Fruit fly (Drosophila melanogaster) whole organism, embryonic: ENCODE results near the gene rasp.
A peak's percentile ranks its signal among the peaks of the same experiment; 100 is the strongest.

ENCODE experiments used
- BtbVII ChIP-seq: fragments of 200-800 bp; sonication (Bioruptor generic); optimal IDR thresholded peaks from 3 replicates; lab custom pipeline; 2017; ENCODE audit warnings: missing biosample characterization, mild to moderate bottlenecking, missing genetic modification characterization
- CG12299 ChIP-seq: fragments of 200-800 bp; sonication (Bioruptor generic); optimal IDR thresholded peaks from 2 replicates; lab custom pipeline; 2018; ENCODE audit warnings: missing biosample characterization, mild to moderate bottlenecking, missing genetic modification characterization
- CG1233 ChIP-seq: fragments of 200-800 bp; sonication (Bioruptor generic); optimal IDR thresholded peaks from 4 replicates; lab custom pipeline; 2018; ENCODE audit warnings: missing biosample characterization, mild to moderate bottlenecking, missing genetic modification characterization
- CG14441 ChIP-seq: fragments of 200-800 bp; sonication (Bioruptor generic); IDR thresholded peaks from 2 replicates; pipeline ENCODE4 v1.3.6; 2022; ENCODE audit warnings: missing biosample characterization, missing genetic modification characterization
- CG3407 ChIP-seq: fragments of 200-800 bp; sonication (Bioruptor generic); optimal IDR thresholded peaks from 2 replicates; lab custom pipeline; 2018; ENCODE audit warnings: missing biosample characterization, mild to moderate bottlenecking, missing genetic modification characterization
- CG3847 ChIP-seq: fragments of 200-800 bp; sonication (Bioruptor generic); IDR thresholded peaks from 2 replicates; pipeline ENCODE4 v1.3.6; 2022; ENCODE audit warnings: missing biosample characterization, missing genetic modification characterization
- CG3995 ChIP-seq: fragments of 200-800 bp; sonication (Bioruptor generic); optimal IDR thresholded peaks from 3 replicates; lab custom pipeline; 2016; ENCODE audit warnings: missing biosample characterization, missing genetic modification characterization
- CG4282 ChIP-seq: fragments of 200-800 bp; sonication (Bioruptor generic); optimal IDR thresholded peaks from 2 replicates; lab custom pipeline; 2016; ENCODE audit warnings: missing biosample characterization, missing genetic modification characterization
- CG4424 ChIP-seq: fragments of 200-800 bp; sonication (Bioruptor generic); optimal IDR thresholded peaks from 3 replicates; lab custom pipeline; 2016; ENCODE audit warnings: missing biosample characterization, missing genetic modification characterization
- CG6175 ChIP-seq: fragments of 200-800 bp; sonication (Bioruptor generic); IDR thresholded peaks from 3 replicates; pipeline ENCODE4 v1.3.6; 2022; ENCODE audit warnings: missing biosample characterization, missing genetic modification characterization
- CG7786 ChIP-seq: fragments of 200-800 bp; sonication (Bioruptor generic); optimal IDR thresholded peaks from 2 replicates; lab custom pipeline; 2016; ENCODE audit warnings: missing biosample characterization, missing genetic modification characterization
- CG8388 ChIP-seq: fragments of 200-800 bp; sonication (Bioruptor generic); optimal IDR thresholded peaks from 2 replicates; lab custom pipeline; 2019; ENCODE audit warnings: missing biosample characterization, mild to moderate bottlenecking, missing genetic modification characterization, moderate library complexity
- Dll ChIP-seq: fragments of 200-800 bp; sonication (Bioruptor generic); IDR thresholded peaks from 4 replicates; pipeline ENCODE4 v1.3.6; 2022; ENCODE audit warnings: missing biosample characterization, missing genetic modification characterization; ENCODE audit not compliant: partially characterized antibody
- Hmr ChIP-seq: fragments of 200-800 bp; sonication (Bioruptor generic); optimal IDR thresholded peaks from 3 replicates; lab custom pipeline; 2017; ENCODE audit warnings: mild to moderate bottlenecking, missing biosample characterization, missing genetic modification reagents, missing genetic modification characterization
- Hr39 ChIP-seq: fragments of >200 bp; optimal IDR thresholded peaks from 2 replicates; lab custom pipeline; 2017
- MBD-R2 ChIP-seq: fragments of 200-800 bp; sonication (Bioruptor generic); IDR thresholded peaks from 2 replicates; pipeline ENCODE4 v1.3.6; 2022; ENCODE audit warnings: missing biosample characterization, missing genetic modification characterization
- MESR4 ChIP-seq: fragments of 200-800 bp; sonication (Bioruptor generic); optimal IDR thresholded peaks from 2 replicates; lab custom pipeline; 2018; ENCODE audit warnings: missing biosample characterization, mild to moderate bottlenecking, missing genetic modification characterization, moderate library complexity
- Neu2 ChIP-seq: fragments of 200-800 bp; sonication (Bioruptor generic); optimal IDR thresholded peaks from 3 replicates; lab custom pipeline; 2016; ENCODE audit warnings: missing biosample characterization, missing genetic modification characterization, borderline replicate concordance
- Nf-YB ChIP-seq: fragments of 200-800 bp; sonication (Bioruptor generic); optimal IDR thresholded peaks from 3 replicates; lab custom pipeline; 2019; ENCODE audit warnings: missing biosample characterization, mild to moderate bottlenecking, missing genetic modification characterization, moderate library complexity
- Oli ChIP-seq: fragments of 200-800 bp; sonication (Bioruptor generic); optimal IDR thresholded peaks from 2 replicates; lab custom pipeline; 2018; ENCODE audit warnings: missing biosample characterization, mild to moderate bottlenecking, missing genetic modification characterization, moderate library complexity
- Six4 ChIP-seq: fragments of 200-800 bp; sonication (Bioruptor generic); optimal IDR thresholded peaks from 2 replicates; lab custom pipeline; 2016; ENCODE audit warnings: missing biosample characterization, missing genetic modification characterization
- Ssrp ChIP-seq: fragments of 200-800 bp; sonication (Bioruptor generic); optimal IDR thresholded peaks from 2 replicates; lab custom pipeline; 2018; ENCODE audit warnings: missing biosample characterization, mild to moderate bottlenecking, missing genetic modification characterization, moderate library complexity
- abd-A ChIP-seq: fragments of 200-800 bp; sonication (Bioruptor generic); optimal IDR thresholded peaks from 3 replicates; lab custom pipeline; 2019; ENCODE audit warnings: missing biosample characterization, mild to moderate bottlenecking, missing genetic modification characterization, moderate library complexity
- ac ChIP-seq: fragments of 200-800 bp; sonication (Bioruptor generic); optimal IDR thresholded peaks from 3 replicates; lab custom pipeline; 2017; ENCODE audit warnings: missing biosample characterization, mild to moderate bottlenecking, missing genetic modification characterization
- ato ChIP-seq: fragments of 200-800 bp; sonication (Bioruptor generic); IDR thresholded peaks from 2 replicates; pipeline ENCODE4 v1.3.6; 2022; ENCODE audit warnings: missing biosample characterization, missing genetic modification characterization; ENCODE audit not compliant: partially characterized antibody
- bab2 ChIP-seq: fragments of 200-800 bp; sonication (Bioruptor generic); optimal IDR thresholded peaks from 2 replicates; lab custom pipeline; 2016; ENCODE audit warnings: missing biosample characterization, missing genetic modification characterization
- chinmo ChIP-seq: fragments of 200-800 bp; sonication (Bioruptor generic); IDR thresholded peaks from 4 replicates; pipeline ENCODE4 v1.3.6; 2022; ENCODE audit warnings: missing biosample characterization, missing genetic modification characterization; ENCODE audit not compliant: partially characterized antibody
- corto ChIP-seq: fragments of 200-800 bp; sonication (Bioruptor generic); optimal IDR thresholded peaks from 2 replicates; lab custom pipeline; 2016; ENCODE audit warnings: missing biosample characterization, mild to moderate bottlenecking, missing genetic modification characterization, moderate library complexity
- dm ChIP-seq: fragments of 200-800 bp; sonication (Bioruptor generic); optimal IDR thresholded peaks from 3 replicates; lab custom pipeline; 2016; ENCODE audit warnings: missing biosample characterization, missing genetic modification characterization
- eyg ChIP-seq: fragments of 200-800 bp; sonication (Bioruptor generic); optimal IDR thresholded peaks from 3 replicates; lab custom pipeline; 2016; ENCODE audit warnings: missing biosample characterization, missing genetic modification characterization
- ftz-f1 ChIP-seq: fragments of 200-800 bp; sonication (Bioruptor generic); optimal IDR thresholded peaks from 2 replicates; lab custom pipeline; 2016; ENCODE audit warnings: missing biosample characterization, missing genetic modification characterization
- gro ChIP-seq: fragments of 200-800 bp; sonication (Bioruptor generic); optimal IDR thresholded peaks from 2 replicates; lab custom pipeline; 2016; ENCODE audit warnings: missing biosample characterization, missing genetic modification characterization
- h ChIP-seq: fragments of >200 bp; optimal IDR thresholded peaks from 2 replicates; lab custom pipeline; 2017
- hb ChIP-seq: fragments of 200-800 bp; sonication (Bioruptor generic); IDR thresholded peaks from 3 replicates; pipeline ENCODE4 v1.3.6; 2022; ENCODE audit warnings: missing biosample characterization, missing genetic modification characterization; ENCODE audit not compliant: partially characterized antibody
- inv ChIP-seq: fragments of 200-800 bp; sonication (Bioruptor generic); IDR thresholded peaks from 2 replicates; pipeline ENCODE4 v1.3.6; 2022; ENCODE audit warnings: missing biosample characterization, missing genetic modification characterization; ENCODE audit not compliant: partially characterized antibody
- ken ChIP-seq: fragments of 200-800 bp; sonication (Bioruptor generic); IDR thresholded peaks from 3 replicates; pipeline ENCODE4 v1.3.6; 2022; ENCODE audit warnings: missing biosample characterization, missing genetic modification characterization
- lbe ChIP-seq: fragments of 200-800 bp; sonication (Bioruptor generic); optimal IDR thresholded peaks from 2 replicates; lab custom pipeline; 2016; ENCODE audit warnings: missing biosample characterization, mild to moderate bottlenecking, missing genetic modification characterization
- lmd ChIP-seq: fragments of 200-800 bp; sonication (Bioruptor generic); IDR thresholded peaks from 2 replicates; pipeline ENCODE4 v1.3.6; 2022; ENCODE audit warnings: missing biosample characterization, missing genetic modification characterization
- repo ChIP-seq: fragments of 200-800 bp; sonication (Bioruptor generic); optimal IDR thresholded peaks from 2 replicates; lab custom pipeline; 2016; ENCODE audit warnings: missing biosample characterization, missing genetic modification characterization
- row ChIP-seq: fragments of 200-800 bp; sonication (Bioruptor generic); IDR thresholded peaks from 3 replicates; pipeline ENCODE4 v1.3.6; 2022; ENCODE audit warnings: missing biosample characterization, missing genetic modification characterization
- sens ChIP-seq: fragments of 200-800 bp; sonication (Bioruptor generic); peaks from one replicate; lab custom pipeline; 2016; ENCODE audit warnings: missing biosample characterization, missing genetic modification characterization
- shn ChIP-seq: fragments of 200-800 bp; sonication (Bioruptor generic); optimal IDR thresholded peaks from 3 replicates; lab custom pipeline; 2016; ENCODE audit warnings: missing biosample characterization, missing genetic modification characterization
- sim ChIP-seq: fragments of 200-800 bp; sonication (Bioruptor generic); IDR thresholded peaks from 2 replicates; pipeline ENCODE4 v1.3.6; 2022; ENCODE audit warnings: missing biosample characterization, missing genetic modification characterization
- sisA ChIP-seq: fragments of 200-800 bp; sonication (Bioruptor generic); IDR thresholded peaks from 2 replicates; pipeline ENCODE4 v1.3.6; 2022; ENCODE audit warnings: missing biosample characterization, missing genetic modification characterization
- sna ChIP-seq: fragments of 200-800 bp; sonication (Bioruptor generic); IDR thresholded peaks from 2 replicates; pipeline ENCODE4 v1.3.6; 2022; ENCODE audit warnings: missing biosample characterization, missing genetic modification characterization; ENCODE audit not compliant: partially characterized antibody
- tll ChIP-seq, 2 experiments: fragments of 200-800 bp in 1 of 2; fragments of >200 bp in 1 of 2; sonication (Bioruptor generic) in 1 of 2; optimal IDR thresholded peaks; 2 replicates each; lab custom pipeline; 2017 to 2019; ENCODE audit warnings: missing biosample characterization in 2 of 2, missing genetic modification characterization in 2 of 2, mild to moderate bottlenecking in 1 of 2, moderate library complexity in 1 of 2
- zen ChIP-seq: fragments of 200-800 bp; sonication (Bioruptor generic); optimal IDR thresholded peaks from 3 replicates; lab custom pipeline; 2018; ENCODE audit warnings: missing biosample characterization, mild to moderate bottlenecking, missing genetic modification characterization, moderate library complexity
- zf30C ChIP-seq: fragments of 200-800 bp; sonication (Bioruptor generic); optimal IDR thresholded peaks from 3 replicates; lab custom pipeline; 2018; ENCODE audit warnings: missing biosample characterization, mild to moderate bottlenecking, missing genetic modification characterization

The rasp gene

DNA sequence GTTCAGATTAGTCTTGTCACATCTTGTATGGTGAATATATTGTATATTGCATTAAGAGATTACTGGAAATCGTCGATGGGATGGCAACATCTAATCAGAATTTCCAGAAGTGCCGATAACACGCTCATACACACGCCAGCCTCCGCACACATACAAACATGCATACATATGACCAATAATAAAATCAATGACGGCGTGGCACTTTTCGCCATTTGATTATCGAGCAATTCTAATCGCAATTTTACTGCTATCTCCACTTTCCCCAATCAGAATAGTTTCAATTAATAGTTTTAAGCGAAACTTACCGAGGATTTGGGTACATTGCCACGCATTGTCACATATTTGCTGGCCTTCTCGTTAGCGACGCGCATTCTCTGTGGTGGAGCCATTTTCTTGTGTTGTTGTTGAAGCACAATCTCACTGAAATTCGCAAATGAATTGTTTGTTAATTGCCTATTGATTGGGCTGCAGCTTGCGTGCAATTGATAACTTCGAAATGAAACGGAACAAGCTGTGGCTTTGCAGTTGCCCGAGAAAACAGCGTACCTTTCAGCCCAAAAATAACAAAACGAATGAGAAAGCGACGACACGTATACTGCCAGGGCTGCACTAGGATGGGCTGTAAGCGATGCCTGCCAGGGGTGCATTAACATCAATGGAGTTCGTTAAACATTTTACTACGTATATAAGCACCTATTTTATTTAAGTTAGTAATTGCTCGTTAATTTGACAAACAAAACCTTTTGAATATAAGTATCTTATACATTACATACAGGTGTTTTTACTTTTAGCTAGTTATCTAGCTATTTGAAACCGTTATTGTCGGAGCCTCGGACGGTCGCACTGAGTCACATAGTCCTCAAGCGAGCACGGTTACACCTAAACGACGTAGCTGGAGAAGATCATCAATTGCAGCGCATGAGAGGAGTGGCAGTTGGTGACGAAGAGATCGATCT is 36.7 kb downstream of the rasp start, which contains the start of the genes CG32276 and gry (continued):
- TF ChIP-seq repo (GFP tag; lab: Kevin White, UChicago), result peak; percentile 57
- TF ChIP-seq bab2 (GFP tag; lab: Kevin White, UChicago), result peak; percentile 82
- no peak for TF ChIP-seq sim
- TF ChIP-seq Dll (GFP tag; lab: Robert Waterston, UW), result peak; percentile 43; the same call in 1 of the 4 replicates
- TF ChIP-seq hb (GFP tag; lab: Robert Waterston, UW), result no peak
- TF ChIP-seq CG14441 (GFP tag; lab: Robert Waterston, UW), result peak; percentile 60
- TF ChIP-seq CG12299 (tag; lab: Kevin White, UChicago), result peak; percentile 68
- no peak for TF ChIP-seq sna (GFP tag; lab: Robert Waterston, UW)
- TF ChIP-seq sisA (GFP tag; lab: Robert Waterston, UW), result peak; percentile 62; the same call in 1 of the 2 replicates
- TF ChIP-seq tll (GFP tag; optimal IDR thresholded peaks at IDR 0.05; lab: Kevin White, UChicago), result peak; percentile 64 to 72
- TF ChIP-seq MBD-R2 (GFP tag; lab: Robert Waterston, UW), result peak; percentile 85
- TF ChIP-seq h, result no peak
- peak; percentile 54; the same call in 1 of the 3 replicates for TF ChIP-seq ken
- TF ChIP-seq CG3995, result peak; percentile 91
- TF ChIP-seq MESR4 (GFP tag; lab: Kevin White, UChicago), result peak; percentile 89
- peak; percentile 93 for TF ChIP-seq row (GFP tag; lab: Robert Waterston, UW)
- peak; percentile 60 for TF ChIP-seq CG8388
- 0 out of 3 replicates have a peak, but pooled peaks have one; percentile 12 for TF ChIP-seq CG6175 (GFP tag; lab: Robert Waterston, UW)
- peak; percentile 67 for TF ChIP-seq CG1233
- peak; percentile 85 for TF ChIP-seq CG4424
- TF ChIP-seq Neu2 (GFP tag; lab: Kevin White, UChicago), result no peak
- TF ChIP-seq Ssrp (tag; lab: Kevin White, UChicago), result peak; percentile 55
- TF ChIP-seq lmd (GFP tag; lab: Robert Waterston, UW), result peak; percentile 65; the same call in 1 of the 2 replicates
- no peak for TF ChIP-seq zf30C (GFP tag; lab: Kevin White, UChicago)
- TF ChIP-seq CG3847 (GFP tag; lab: Robert Waterston, UW), result peak; percentile 83
- TF ChIP-seq CG7786 (GFP tag; lab: Kevin White, UChicago), result peak; percentile 71
- TF ChIP-seq ato, result no peak
- TF ChIP-seq corto (GFP tag; lab: Kevin White, UChicago), result no peak
- no peak for TF ChIP-seq ac (GFP tag; lab: Kevin White, UChicago)
- TF ChIP-seq sens (GFP tag; lab: Kevin White, UChicago), result peak; percentile 94
- 0 out of 4 replicates have a peak, but pooled peaks have one; percentile 54 for TF ChIP-seq chinmo (GFP tag; lab: Robert Waterston, UW)
- TF ChIP-seq CG3407 (GFP tag; lab: Kevin White, UChicago), result peak; percentile 33
- peak; percentile 76 for TF ChIP-seq Hmr (GFP tag; lab: Kevin White, UChicago)
- TF ChIP-seq CG4282, result peak; percentile 67
- no peak for TF ChIP-seq gro (GFP tag; lab: Kevin White, UChicago)
- peak; percentile 35 for TF ChIP-seq BtbVII (GFP tag; lab: Kevin White, UChicago)
- TF ChIP-seq Nf-YB (GFP tag; lab: Kevin White, UChicago), result peak; percentile 42
- TF ChIP-seq lbe, result peak; percentile 73
- TF ChIP-seq zen (tag; lab: Kevin White, UChicago), result peak; percentile 69
- TF ChIP-seq dm (GFP tag; lab: Kevin White, UChicago), result peak; percentile 81
- peak; percentile 15; the same call in 1 of the 2 replicates for TF ChIP-seq inv (GFP tag; lab: Robert Waterston, UW)
- TF ChIP-seq eyg (GFP tag; lab: Kevin White, UChicago), result peak; percentile 54
- TF ChIP-seq Hr39 (lab: Kevin White, UChicago), result no peak
- no peak for TF ChIP-seq abd-A
- TF ChIP-seq Oli (tag; lab: Kevin White, UChicago), result peak; percentile 54
- TF ChIP-seq shn (GFP tag; lab: Kevin White, UChicago), result peak; percentile 65
- peak; percentile 69 for TF ChIP-seq Six4 (GFP tag; lab: Kevin White, UChicago)
- peak; percentile 83 for TF ChIP-seq ftz-f1 (GFP tag; lab: Kevin White, UChicago)
